Fruit fly (Drosophila melanogaster): ENCODE results near the gene Ubc2.

DNA sequence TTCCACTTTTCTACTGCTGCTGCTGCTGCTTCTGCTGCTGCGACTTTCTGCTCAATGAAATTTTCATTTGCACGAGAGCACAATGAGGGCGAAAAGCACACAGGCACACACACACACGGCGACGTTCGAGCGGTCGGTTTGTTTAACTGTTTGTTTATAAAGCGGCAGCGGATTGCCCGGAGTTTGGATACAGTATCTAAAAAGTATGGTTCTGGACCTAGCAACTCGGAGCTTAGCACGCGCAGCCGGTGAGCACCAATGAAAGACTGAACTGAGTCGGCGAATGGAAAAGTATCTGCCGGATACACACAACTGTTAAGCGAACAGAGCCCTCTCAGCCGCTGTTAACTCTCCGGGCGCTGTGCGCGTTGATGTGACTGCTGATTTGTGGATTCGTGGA is 11.8 kb downstream of the Ubc2 start, which contains the start of gene CG17124:
- TF ChIP-seq Dll (optimal IDR thresholded peaks at IDR 0.05) (no peak), psq (optimal IDR thresholded peaks at IDR 0.05) (no peak), pan (optimal IDR thresholded peaks at IDR 0.05) (no peak)
